Fruit fly (Drosophila melanogaster) whole organism, embryonic: ENCODE data around the gene RhoGEF4.

ENCODE experiments used
- Asciz ChIP-seq: fragments of 200-800 bp; sonication (Bioruptor generic); optimal IDR thresholded peaks from 2 replicates; lab custom pipeline; 2017; ENCODE audit warnings: missing biosample characterization, mild to moderate bottlenecking, missing genetic modification characterization, missing genetic modification reagents
- Atf6 ChIP-seq: fragments of 200-800 bp; sonication (Bioruptor generic); IDR thresholded peaks from 2 replicates; pipeline ENCODE4 v1.3.6; 2022; ENCODE audit warnings: missing biosample characterization, missing genetic modification characterization
- Awh ChIP-seq: fragments of 200-800 bp; sonication (Bioruptor generic); IDR thresholded peaks from 2 replicates; pipeline ENCODE4, ENCODE4 v1.3.6; 2022; ENCODE audit warnings: missing biosample characterization, missing genetic modification characterization
- BEAF-32 ChIP-seq: fragments of 200-800 bp; sonication (Bioruptor generic); optimal IDR thresholded peaks from 3 replicates; lab custom pipeline; 2017; ENCODE audit warnings: missing biosample characterization, missing genetic modification characterization, mild to moderate bottlenecking, moderate library complexity, missing genetic modification reagents
- Bgb ChIP-seq: fragments of 200-800 bp; sonication (Bioruptor generic); IDR thresholded peaks from 2 replicates; pipeline ENCODE4 v1.3.6; 2022; ENCODE audit warnings: missing biosample characterization, missing genetic modification characterization; ENCODE audit not compliant: partially characterized antibody
- CG1024 ChIP-seq: fragments of 200-800 bp; sonication (Bioruptor generic); IDR thresholded peaks from 2 replicates; pipeline ENCODE4 v1.3.6; 2022; ENCODE audit warnings: missing biosample characterization, missing genetic modification characterization
- CG10321 ChIP-seq: fragments of 200-800 bp; sonication (Bioruptor generic); IDR thresholded peaks from 2 replicates; pipeline ENCODE4 v1.3.6; 2022; ENCODE audit warnings: missing biosample characterization, missing genetic modification characterization
- CG11247 ChIP-seq: fragments of 200-800 bp; sonication (Bioruptor generic); IDR thresholded peaks from 2 replicates; pipeline ENCODE4 v1.3.6; 2022; ENCODE audit warnings: missing biosample characterization, missing genetic modification characterization
- CG11398 ChIP-seq: fragments of 200-800 bp; sonication (Bioruptor generic); optimal IDR thresholded peaks from 2 replicates; lab custom pipeline; 2016; ENCODE audit warnings: missing biosample characterization, missing genetic modification characterization
- CG11456 ChIP-seq: fragments of 200-800 bp; sonication (Bioruptor generic); IDR thresholded peaks from 3 replicates; pipeline ENCODE4 v1.3.6; 2022; ENCODE audit warnings: missing biosample characterization, missing genetic modification characterization
- CG11504 ChIP-seq: fragments of 200-800 bp; sonication (Bioruptor generic); optimal IDR thresholded peaks from 3 replicates; lab custom pipeline; 2019; ENCODE audit warnings: missing biosample characterization, mild to moderate bottlenecking, missing genetic modification characterization, moderate library complexity
- CG15073 ChIP-seq: fragments of 200-800 bp; sonication (Bioruptor generic); optimal IDR thresholded peaks from 2 replicates; lab custom pipeline; 2016; ENCODE audit warnings: missing biosample characterization, missing genetic modification characterization
- CG1603 ChIP-seq: fragments of 200-800 bp; sonication (Bioruptor generic); optimal IDR thresholded peaks from 2 replicates; lab custom pipeline; 2019; ENCODE audit warnings: missing biosample characterization, mild to moderate bottlenecking, missing genetic modification characterization, moderate library complexity
- CG16779 ChIP-seq: fragments of 200-800 bp; sonication (Bioruptor generic); IDR thresholded peaks from 2 replicates; pipeline ENCODE4 v1.3.6; 2022; ENCODE audit warnings: missing biosample characterization, missing genetic modification characterization
- CG17385 ChIP-seq: fragments of 200-800 bp; sonication (Bioruptor generic); optimal IDR thresholded peaks from 3 replicates; lab custom pipeline; 2018; ENCODE audit warnings: missing biosample characterization, mild to moderate bottlenecking, missing genetic modification characterization
- CG17568 ChIP-seq: fragments of 200-800 bp; sonication (Bioruptor generic); optimal IDR thresholded peaks from 2 replicates; lab custom pipeline; 2018; ENCODE audit warnings: missing biosample characterization, mild to moderate bottlenecking, missing genetic modification characterization, moderate library complexity
- CG18262 ChIP-seq: fragments of 200-800 bp; optimal IDR thresholded peaks from 3 replicates; lab custom pipeline; 2019; ENCODE audit warnings: missing biosample characterization, mild to moderate bottlenecking, missing genetic modification characterization, moderate library complexity
- CG3281 ChIP-seq: fragments of 200-800 bp; sonication (Bioruptor generic); optimal IDR thresholded peaks from 3 replicates; lab custom pipeline; 2017; ENCODE audit warnings: missing biosample characterization, mild to moderate bottlenecking, missing genetic modification characterization
- CG42726 ChIP-seq: fragments of 200-800 bp; sonication (Bioruptor generic); IDR thresholded peaks from 2 replicates; pipeline ENCODE4 v1.3.6; 2022; ENCODE audit warnings: missing biosample characterization, missing genetic modification characterization; ENCODE audit not compliant: partially characterized antibody
- CG4282 ChIP-seq: fragments of 200-800 bp; sonication (Bioruptor generic); optimal IDR thresholded peaks from 2 replicates; lab custom pipeline; 2016; ENCODE audit warnings: missing biosample characterization, missing genetic modification characterization
- CG6765 ChIP-seq: fragments of 200-800 bp; sonication (Bioruptor generic); optimal IDR thresholded peaks from 3 replicates; lab custom pipeline; 2017; ENCODE audit warnings: missing biosample characterization, mild to moderate bottlenecking, missing genetic modification characterization
- CG7928 ChIP-seq: fragments of 200-800 bp; sonication (Bioruptor generic); optimal IDR thresholded peaks from 2 replicates; lab custom pipeline; 2017; ENCODE audit warnings: missing biosample characterization, mild to moderate bottlenecking, missing genetic modification characterization
- CG7987 ChIP-seq: fragments of 200-800 bp; sonication (Bioruptor generic); optimal IDR thresholded peaks from 2 replicates; lab custom pipeline; 2018; ENCODE audit warnings: missing biosample characterization, mild to moderate bottlenecking, missing genetic modification characterization, moderate library complexity
- CG9437 ChIP-seq: fragments of 200-800 bp; sonication (Bioruptor generic); optimal IDR thresholded peaks from 2 replicates; lab custom pipeline; 2018; ENCODE audit warnings: missing biosample characterization, mild to moderate bottlenecking, missing genetic modification characterization
- CkIIα-i1 ChIP-seq: fragments of 200-800 bp; sonication (Bioruptor generic); IDR thresholded peaks from 2 replicates; pipeline ENCODE4 v1.3.6; 2022; ENCODE audit warnings: missing biosample characterization, missing genetic modification characterization
- Dbx ChIP-seq: fragments of 200-800 bp; sonication (Bioruptor generic); IDR thresholded peaks from 3 replicates; pipeline ENCODE4 v1.3.6; 2022; ENCODE audit warnings: missing biosample characterization, missing genetic modification characterization
- Dek ChIP-seq: fragments of 200-800 bp; sonication (Bioruptor generic); optimal IDR thresholded peaks from 3 replicates; lab custom pipeline; 2019; ENCODE audit warnings: missing biosample characterization, mild to moderate bottlenecking, missing genetic modification characterization, moderate library complexity
- E2f2 ChIP-seq: fragments of 200-800 bp; sonication (Bioruptor generic); IDR thresholded peaks from 2 replicates; pipeline ENCODE4 v1.3.6; 2022; ENCODE audit warnings: missing biosample characterization, missing genetic modification characterization
- H2.0 ChIP-seq: fragments of 200-800 bp; sonication (Bioruptor generic); IDR thresholded peaks from 2 replicates; pipeline ENCODE4 v1.3.6; 2022; ENCODE audit warnings: missing biosample characterization, missing genetic modification characterization
- Hand ChIP-seq: fragments of 200-800 bp; sonication (Bioruptor generic); optimal IDR thresholded peaks from 2 replicates; lab custom pipeline; 2017; ENCODE audit warnings: mild to moderate bottlenecking, missing biosample characterization, missing genetic modification reagents, missing genetic modification characterization
- HmgZ ChIP-seq: fragments of 200-800 bp; sonication (Bioruptor generic); optimal IDR thresholded peaks from 2 replicates; lab custom pipeline; 2018; ENCODE audit warnings: missing biosample characterization, mild to moderate bottlenecking, missing genetic modification characterization
- MESR4 ChIP-seq: fragments of 200-800 bp; sonication (Bioruptor generic); optimal IDR thresholded peaks from 2 replicates; lab custom pipeline; 2018; ENCODE audit warnings: missing biosample characterization, mild to moderate bottlenecking, missing genetic modification characterization, moderate library complexity
- Med ChIP-seq: fragments of 200-800 bp; sonication (Bioruptor generic); peaks from one replicate; lab custom pipeline; 2016; ENCODE audit warnings: missing biosample characterization, missing genetic modification characterization, mild to moderate bottlenecking, inconsistent platforms, moderate library complexity
- Stat92E ChIP-seq, 3 experiments: fragments of >200 bp in 2 of 3; fragments of 200-800 bp in 1 of 3; sonication (Bioruptor generic) in 1 of 3; optimal IDR thresholded peaks; 2 replicates each; lab custom pipeline; 2017 to 2019; ENCODE audit warnings: missing biosample characterization in 3 of 3, missing genetic modification characterization in 3 of 3, mild to moderate bottlenecking in 1 of 3, moderate library complexity in 1 of 3
- bowl ChIP-seq: fragments of 200-800 bp; sonication (Bioruptor generic); IDR thresholded peaks from 2 replicates; pipeline ENCODE4 v1.3.6; 2022; ENCODE audit warnings: missing biosample characterization, missing genetic modification characterization
- chm ChIP-seq: fragments of 200-800 bp; sonication (Bioruptor generic); IDR thresholded peaks from 2 replicates; pipeline ENCODE4 v1.3.6; 2022; ENCODE audit warnings: missing biosample characterization, missing genetic modification characterization
- exex ChIP-seq: fragments of 200-800 bp; sonication (Bioruptor generic); optimal IDR thresholded peaks from 4 replicates; lab custom pipeline; 2018; ENCODE audit warnings: missing biosample characterization, mild to moderate bottlenecking, missing genetic modification characterization, moderate library complexity
- gfzf ChIP-seq: fragments of 200-800 bp; sonication (Bioruptor generic); optimal IDR thresholded peaks from 2 replicates; lab custom pipeline; 2016; ENCODE audit warnings: missing biosample characterization, mild to moderate bottlenecking, missing genetic modification characterization, moderate library complexity
- lab ChIP-seq: fragments of 200-800 bp; sonication (Bioruptor generic); optimal IDR thresholded peaks from 3 replicates; lab custom pipeline; 2017; ENCODE audit warnings: missing biosample characterization, missing genetic modification characterization, mild to moderate bottlenecking, moderate library complexity, missing genetic modification reagents
- mirr ChIP-seq: fragments of 200-800 bp; sonication (Bioruptor generic); optimal IDR thresholded peaks from 3 replicates; lab custom pipeline; 2018; ENCODE audit warnings: missing biosample characterization, mild to moderate bottlenecking, missing genetic modification characterization
- onecut ChIP-seq: fragments of 200-800 bp; sonication (Bioruptor generic); IDR thresholded peaks from 2 replicates; pipeline ENCODE4 v1.3.6; 2022; ENCODE audit warnings: missing biosample characterization, missing genetic modification characterization
- org-1 ChIP-seq: fragments of 200-800 bp; sonication (Bioruptor generic); optimal IDR thresholded peaks from 2 replicates; lab custom pipeline; 2017; ENCODE audit warnings: missing biosample characterization, missing genetic modification characterization
- ranshi ChIP-seq: fragments of 200-800 bp; sonication (Bioruptor generic); IDR thresholded peaks from 2 replicates; pipeline ENCODE4 v1.3.6; 2022; ENCODE audit warnings: missing biosample characterization, missing genetic modification characterization
- seq ChIP-seq: fragments of 200-800 bp; sonication (Bioruptor generic); IDR thresholded peaks from 2 replicates; pipeline ENCODE4 v1.3.6; 2022; ENCODE audit warnings: missing biosample characterization, missing genetic modification characterization
- tio ChIP-seq: fragments of 200-800 bp; sonication (Bioruptor generic); optimal IDR thresholded peaks from 2 replicates; lab custom pipeline; 2017; ENCODE audit warnings: missing biosample characterization, missing genetic modification characterization, inconsistent platforms
- tna ChIP-seq: fragments of 200-800 bp; sonication (Bioruptor generic); IDR thresholded peaks from 2 replicates; pipeline ENCODE4 v1.3.6; 2022; ENCODE audit warnings: missing biosample characterization, missing genetic modification characterization; ENCODE audit not compliant: partially characterized antibody
- wek ChIP-seq: fragments of 200-800 bp; sonication (Bioruptor generic); optimal IDR thresholded peaks from 3 replicates; lab custom pipeline; 2018; ENCODE audit warnings: missing biosample characterization, mild to moderate bottlenecking, missing genetic modification characterization, moderate library complexity
- zen2 ChIP-seq: fragments of 200-800 bp; sonication (Bioruptor generic); IDR thresholded peaks from 3 replicates; pipeline ENCODE4 v1.3.6; 2022; ENCODE audit warnings: missing biosample characterization, missing genetic modification characterization; ENCODE audit not compliant: partially characterized antibody

The RhoGEF4 gene

DNA sequence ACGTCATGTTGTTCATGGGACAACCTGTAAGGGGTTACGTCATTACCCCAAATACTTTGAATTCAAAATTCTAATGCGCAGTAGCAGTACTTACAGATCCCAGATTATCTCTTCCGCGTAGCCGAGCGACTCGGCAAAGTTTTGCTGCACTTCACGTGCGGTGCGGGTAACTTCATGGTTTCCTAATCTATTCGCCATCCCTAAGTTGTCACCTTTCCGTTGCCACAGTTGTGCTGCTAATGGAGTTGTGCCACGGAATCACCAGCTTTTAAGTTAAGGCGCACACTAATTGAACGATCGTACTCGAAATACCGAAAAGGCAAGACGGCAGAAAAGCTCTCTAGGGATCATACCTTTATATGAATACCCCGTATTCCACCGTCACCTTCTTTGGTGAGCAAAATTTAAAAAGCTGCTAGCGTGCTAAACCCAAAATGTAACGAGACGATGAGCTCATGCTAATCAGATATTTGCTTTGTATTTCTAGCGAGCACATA is 36.7 kb upstream of the RhoGEF4 start, which contains the start of gene pst:
TSS of gene pst (minus strand) at position 437 of the 497 bp plus-strand sequence.
- peak; percentile 11 for TF ChIP-seq HmgZ (tag; lab: Kevin White, UChicago)
- no peak for TF ChIP-seq CG9437 (GFP tag; lab: Kevin White, UChicago)
- no peak for TF ChIP-seq Stat92E (GFP tag; optimal IDR thresholded peaks at IDR 0.05; lab: Kevin White, UChicago)
- no peak; the same call in 1 of the 2 replicates for TF ChIP-seq seq (GFP tag; lab: Robert Waterston, UW)
- TF ChIP-seq BEAF-32 = no peak
- peak; percentile 66 for TF ChIP-seq CG7928 (GFP tag; lab: Kevin White, UChicago)
- TF ChIP-seq Hand (GFP tag; lab: Kevin White, UChicago) = peak; percentile 46
- 0 out of 2 replicates have a peak, but pooled peaks have one; percentile 8 for TF ChIP-seq Awh
- peak; percentile 25 for TF ChIP-seq tna (GFP tag; lab: Robert Waterston, UW)
- TF ChIP-seq CkIIα-i1 = no peak
- peak; percentile 10 for TF ChIP-seq CG7987 (GFP tag; lab: Kevin White, UChicago)
- peak; percentile 69 for TF ChIP-seq lab
- TF ChIP-seq CG16779 (GFP tag; lab: Robert Waterston, UW) = peak; percentile 52; the same call in 1 of the 2 replicates
- TF ChIP-seq CG11504 (tag; lab: Kevin White, UChicago) = no peak
- TF ChIP-seq CG3281 (GFP tag; lab: Kevin White, UChicago) = peak; percentile 62
- peak; percentile 96 for TF ChIP-seq wek
- peak; percentile 60; the same call in 1 of the 3 replicates for TF ChIP-seq CG11456 (GFP tag; lab: Robert Waterston, UW)
- peak; percentile 50 for TF ChIP-seq CG17385
- peak; percentile 35 for TF ChIP-seq Dek
- peak; percentile 23 for TF ChIP-seq CG6765
- peak; percentile 64 for TF ChIP-seq exex (tag; lab: Kevin White, UChicago)
- TF ChIP-seq Atf6 = peak; percentile 66
- no peak for TF ChIP-seq tio (GFP tag; lab: Kevin White, UChicago)
- no peak for TF ChIP-seq CG18262 (tag; lab: Kevin White, UChicago)
- peak; percentile 52; the same call in 1 of the 2 replicates for TF ChIP-seq E2f2 (GFP tag; lab: Robert Waterston, UW)
- TF ChIP-seq zen2 = 0 out of 3 replicates have a peak, but pooled peaks have one; percentile 15
- peak; percentile 62 for TF ChIP-seq CG17568 (GFP tag; lab: Kevin White, UChicago)
- TF ChIP-seq gfzf (GFP tag; lab: Kevin White, UChicago) = peak; percentile 70
- peak; percentile 64 for TF ChIP-seq Bgb (GFP tag; lab: Robert Waterston, UW)
- peak; percentile 44 for TF ChIP-seq mirr
- TF ChIP-seq org-1 (GFP tag; lab: Kevin White, UChicago) = no peak
- no peak for TF ChIP-seq CG1024 (GFP tag; lab: Robert Waterston, UW)
- TF ChIP-seq CG15073 (GFP tag; lab: Kevin White, UChicago) = no peak
- peak; percentile 18; the same call in 1 of the 2 replicates for TF ChIP-seq CG10321
- peak; percentile 21 for TF ChIP-seq Asciz
- TF ChIP-seq bowl = peak; percentile 53; the same call in 1 of the 2 replicates
- 0 out of 2 replicates have a peak, but pooled peaks have one; percentile 25 for TF ChIP-seq H2.0 (GFP tag; lab: Robert Waterston, UW)
- TF ChIP-seq CG11398 (GFP tag; lab: Kevin White, UChicago) = peak; percentile 27
- TF ChIP-seq CG4282 (GFP tag; lab: Kevin White, UChicago) = peak; percentile 29
- peak; percentile 25 for TF ChIP-seq CG1603 (tag; lab: Kevin White, UChicago)
- TF ChIP-seq CG11247 (GFP tag; lab: Robert Waterston, UW) = peak; percentile 29; the same call in 1 of the 2 replicates
- TF ChIP-seq Med = peak; percentile 78
- peak; percentile 14; the same call in 2 of the 3 replicates for TF ChIP-seq Dbx (GFP tag; lab: Robert Waterston, UW)
- TF ChIP-seq ranshi (GFP tag; lab: Robert Waterston, UW) = peak; percentile 11; the same call in 1 of the 2 replicates
- peak; percentile 54; the same call in 1 of the 2 replicates for TF ChIP-seq CG42726 (GFP tag; lab: Robert Waterston, UW)
- TF ChIP-seq onecut (GFP tag; lab: Robert Waterston, UW) = peak; percentile 9; the same call in 1 of the 2 replicates
- peak; percentile 81 for TF ChIP-seq chm (GFP tag; lab: Robert Waterston, UW)
- peak; percentile 33 for TF ChIP-seq MESR4 (GFP tag; lab: Kevin White, UChicago)
